Fruit fly (Drosophila melanogaster): ENCODE data around the gene IntS11.
A peak's percentile ranks its signal among the peaks of the same experiment; 100 is the strongest.

Gene IntS11

dm6 chr3R:29748591-29749303, 3.6 kb downstream of the IntS11 start, which contains the start of the genes ATPsyngamma and yata (continued):
- TF ChIP-seq Hmr (GFP tag; optimal IDR thresholded peaks at IDR 0.05) (no peak), fd3F (GFP tag; optimal IDR thresholded peaks at IDR 0.05) (no peak), Max (GFP tag; optimal IDR thresholded peaks at IDR 0.05) (peak; percentile 27), ato (GFP tag; IDR thresholded peaks at IDR 0.05; ENCODE audit: partially characterized antibody) (peak; percentile 55), CG15514 (GFP tag; optimal IDR thresholded peaks at IDR 0.05) (peak; percentile 58), crp (GFP tag; optimal IDR thresholded peaks at IDR 0.05) (peak; percentile 69 to 93), rib (GFP tag; IDR thresholded peaks at IDR 0.05) (0 out of 2 replicates have a peak, but pooled peaks have one; percentile 28), hth (optimal IDR thresholded peaks at IDR 0.05) (no peak), phol (tag; optimal IDR thresholded peaks at IDR 0.05) (peak; percentile 56), bcd (GFP tag; optimal IDR thresholded peaks at IDR 0.05) (peak; percentile 66), oc (tag; optimal IDR thresholded peaks at IDR 0.05) (peak; percentile 67), CG10321 (GFP tag; IDR thresholded peaks at IDR 0.05) (no peak), mam (GFP tag; optimal IDR thresholded peaks at IDR 0.05) (no peak), CG1603 (tag; optimal IDR thresholded peaks at IDR 0.05) (no peak), CG14667 (GFP tag; IDR thresholded peaks at IDR 0.05) (no peak), wor (GFP tag; IDR thresholded peaks at IDR 0.05) (no peak), CG10979 (tag; optimal IDR thresholded peaks at IDR 0.05) (peak; percentile 18), Bgb (GFP tag; IDR thresholded peaks at IDR 0.05; ENCODE audit: partially characterized antibody) (peak; percentile 77), bbx (GFP tag; IDR thresholded peaks at IDR 0.05; ENCODE audit: partially characterized antibody) (peak; percentile 81), tx (GFP tag; optimal IDR thresholded peaks at IDR 0.05) (no peak), abd-A (tag; optimal IDR thresholded peaks at IDR 0.05) (no peak)

dm6 chr3R:29749304-29750066, 4.3 kb downstream of the IntS11 start:
- TF ChIP-seq Neu2 (GFP tag; optimal IDR thresholded peaks at IDR 0.05; ENCODE audit: borderline replicate concordance) (no peak), klu (GFP tag; IDR thresholded peaks at IDR 0.05) (no peak), sug (tag; optimal IDR thresholded peaks at IDR 0.05) (no peak), ERR (GFP tag; optimal IDR thresholded peaks at IDR 0.05) (no peak), CG11456 (GFP tag; IDR thresholded peaks at IDR 0.05) (no peak), Aef1 (GFP tag; IDR thresholded peaks at IDR 0.05) (peak; percentile 16; the same call in 1 of the 3 replicates), trh (GFP tag; optimal IDR thresholded peaks at IDR 0.05) (no peak), CG14860 (GFP tag; IDR thresholded peaks at IDR 0.05; ENCODE audit: partially characterized antibody) (0 out of 3 replicates have a peak, but pooled peaks have one; percentile 5), CHES-1-like (GFP tag; optimal IDR thresholded peaks at IDR 0.05) (no peak), CG16779 (GFP tag; IDR thresholded peaks at IDR 0.05) (no peak), croc (GFP tag; conservative IDR thresholded peaks at IDR 0.05) (no peak), CG3726 (GFP tag; IDR thresholded peaks at IDR 0.05) (no peak), CG2120 (GFP tag; optimal IDR thresholded peaks at IDR 0.05) (no peak), CG12744 (GFP tag; optimal IDR thresholded peaks at IDR 0.05) (no peak), Abd-B (GFP tag; optimal IDR thresholded peaks at IDR 0.05) (no peak), ap (GFP tag; IDR thresholded peaks at IDR 0.05) (no peak), z (GFP tag; IDR thresholded peaks at IDR 0.05) (no peak), CG4617 (GFP tag; optimal IDR thresholded peaks at IDR 0.05; ENCODE audit: borderline replicate concordance) (peak; percentile 67), D (optimal IDR thresholded peaks at IDR 0.05) (peak; percentile 6), D (GFP tag; optimal IDR thresholded peaks at IDR 0.05) (no peak), unc-4 (GFP tag; IDR thresholded peaks at IDR 0.05; ENCODE audit: partially characterized antibody) (0 out of 2 replicates have a peak, but pooled peaks have one; percentile 23), zfh2 (GFP tag; optimal IDR thresholded peaks at IDR 0.05) (no peak), CG10366 (GFP tag; IDR thresholded peaks at IDR 0.05) (0 out of 2 replicates have a peak, but pooled peaks have one; percentile 2), cg (GFP tag; optimal IDR thresholded peaks at IDR 0.05) (peak; percentile 95), danr (GFP tag; IDR thresholded peaks at IDR 0.05) (no peak), scrt (GFP tag; optimal IDR thresholded peaks at IDR 0.05) (peak; percentile 18), hb (GFP tag; IDR thresholded peaks at IDR 0.05; ENCODE audit: partially characterized antibody) (no peak; the same call in 2 of the 3 replicates)

All from whole organism, embryonic.